Fruit fly (Drosophila melanogaster): ENCODE measurements around the gene und.

- TF ChIP-seq gl (tag; optimal IDR thresholded peaks at IDR 0.05) (no peak), CG10348 (GFP tag; IDR thresholded peaks at IDR 0.05) (no peak), D1 (tag; optimal IDR thresholded peaks at IDR 0.05) (no peak), CG13204 (GFP tag; optimal IDR thresholded peaks at IDR 0.05) (no peak), fd96Ca (GFP tag; IDR thresholded peaks at IDR 0.05) (0 out of 3 replicates have a peak, but pooled peaks have one; percentile 23), CG8301 (tag; optimal IDR thresholded peaks at IDR 0.05) (peak; percentile 12), Snoo (tag; optimal IDR thresholded peaks at IDR 0.05) (no peak)
Measured at dm6 chr2L:9744634-9745033, 18.5 kb upstream of the und start.
